Fruit fly (Drosophila melanogaster) whole organism, embryonic: ENCODE results near the gene gro.

Source experiments
- BEAF-32 ChIP-seq: fragments of 200-800 bp; sonication (Bioruptor generic); optimal IDR thresholded peaks from 3 replicates; lab custom pipeline; 2017; ENCODE audit warnings: missing biosample characterization, missing genetic modification characterization, mild to moderate bottlenecking, moderate library complexity, missing genetic modification reagents
- Bgb ChIP-seq: fragments of 200-800 bp; sonication (Bioruptor generic); IDR thresholded peaks from 2 replicates; pipeline ENCODE4 v1.3.6; 2022; ENCODE audit warnings: missing biosample characterization, missing genetic modification characterization; ENCODE audit not compliant: partially characterized antibody
- Blimp-1 ChIP-seq: fragments of 200-800 bp; sonication (Bioruptor generic); optimal IDR thresholded peaks from 3 replicates; lab custom pipeline; 2018; ENCODE audit warnings: missing biosample characterization, missing genetic modification characterization, mild to moderate bottlenecking, moderate library complexity, missing genetic modification reagents
- C15 ChIP-seq: fragments of 200-800 bp; sonication (Bioruptor generic); IDR thresholded peaks from 3 replicates; pipeline ENCODE4 v1.3.6; 2022; ENCODE audit warnings: missing biosample characterization, missing genetic modification characterization
- CG10431 ChIP-seq: fragments of 200-800 bp; sonication (Bioruptor generic); optimal IDR thresholded peaks from 3 replicates; lab custom pipeline; 2018; ENCODE audit warnings: missing biosample characterization, mild to moderate bottlenecking, missing genetic modification characterization
- CG11093 ChIP-seq: fragments of 200-800 bp; sonication (Bioruptor generic); IDR thresholded peaks from 3 replicates; pipeline ENCODE4 v1.3.6; 2022; ENCODE audit warnings: missing biosample characterization, missing genetic modification characterization
- CG11456 ChIP-seq: fragments of 200-800 bp; sonication (Bioruptor generic); IDR thresholded peaks from 3 replicates; pipeline ENCODE4 v1.3.6; 2022; ENCODE audit warnings: missing biosample characterization, missing genetic modification characterization
- CG14860 ChIP-seq: fragments of 200-800 bp; sonication (Bioruptor generic); IDR thresholded peaks from 3 replicates; pipeline ENCODE4 v1.3.6; 2022; ENCODE audit warnings: missing biosample characterization, missing genetic modification characterization; ENCODE audit not compliant: partially characterized antibody
- CG15011 ChIP-seq: fragments of 200-800 bp; sonication (Bioruptor generic); optimal IDR thresholded peaks from 3 replicates; lab custom pipeline; 2018; ENCODE audit warnings: missing biosample characterization, mild to moderate bottlenecking, missing genetic modification characterization
- CG15269 ChIP-seq: fragments of 200-800 bp; sonication (Bioruptor generic); optimal IDR thresholded peaks from 2 replicates; lab custom pipeline; 2018; ENCODE audit warnings: missing biosample characterization, mild to moderate bottlenecking, missing genetic modification characterization, moderate library complexity
- CG15479 ChIP-seq: fragments of 200-800 bp; sonication (Bioruptor generic); optimal IDR thresholded peaks from 3 replicates; lab custom pipeline; 2019; ENCODE audit warnings: missing biosample characterization, mild to moderate bottlenecking, missing genetic modification characterization, moderate library complexity
- CG15514 ChIP-seq: fragments of 200-800 bp; sonication (Bioruptor generic); optimal IDR thresholded peaks from 3 replicates; lab custom pipeline; 2017; ENCODE audit warnings: missing biosample characterization, missing genetic modification characterization, mild to moderate bottlenecking, moderate library complexity, missing genetic modification reagents
- CG17385 ChIP-seq: fragments of 200-800 bp; sonication (Bioruptor generic); optimal IDR thresholded peaks from 3 replicates; lab custom pipeline; 2018; ENCODE audit warnings: missing biosample characterization, mild to moderate bottlenecking, missing genetic modification characterization
- CG17612 ChIP-seq: fragments of 200-800 bp; sonication (Bioruptor generic); IDR thresholded peaks from 2 replicates; pipeline ENCODE4 v1.3.6; 2022; ENCODE audit warnings: missing biosample characterization, missing genetic modification characterization
- CG18262 ChIP-seq: fragments of 200-800 bp; optimal IDR thresholded peaks from 3 replicates; lab custom pipeline; 2019; ENCODE audit warnings: missing biosample characterization, mild to moderate bottlenecking, missing genetic modification characterization, moderate library complexity
- CG2116 ChIP-seq: fragments of 200-800 bp; sonication (Bioruptor generic); optimal IDR thresholded peaks from 3 replicates; lab custom pipeline; 2018; ENCODE audit warnings: missing biosample characterization, mild to moderate bottlenecking, missing genetic modification characterization
- CG2712 ChIP-seq: fragments of 200-800 bp; optimal IDR thresholded peaks from 3 replicates; lab custom pipeline; 2019; ENCODE audit warnings: missing biosample characterization, mild to moderate bottlenecking, missing genetic modification characterization, moderate library complexity
- CG33557 ChIP-seq: fragments of 200-800 bp; sonication (Bioruptor generic); optimal IDR thresholded peaks from 2 replicates; lab custom pipeline; 2019; ENCODE audit warnings: missing biosample characterization, mild to moderate bottlenecking, missing genetic modification characterization, moderate library complexity
- CG3995 ChIP-seq: fragments of 200-800 bp; sonication (Bioruptor generic); optimal IDR thresholded peaks from 3 replicates; lab custom pipeline; 2016; ENCODE audit warnings: missing biosample characterization, missing genetic modification characterization
- CG43689 ChIP-seq: fragments of 200-800 bp; sonication (Bioruptor generic); IDR thresholded peaks from 2 replicates; pipeline ENCODE4 v1.3.6; 2022; ENCODE audit warnings: missing biosample characterization, missing genetic modification characterization
- CG5245 ChIP-seq: fragments of 200-800 bp; sonication (Bioruptor generic); optimal IDR thresholded peaks from 3 replicates; lab custom pipeline; 2016; ENCODE audit warnings: missing biosample characterization, missing genetic modification characterization
- CG7271 ChIP-seq: fragments of 200-800 bp; sonication (Bioruptor generic); optimal IDR thresholded peaks from 2 replicates; lab custom pipeline; 2018; ENCODE audit warnings: missing biosample characterization, mild to moderate bottlenecking, missing genetic modification characterization, moderate library complexity
- CG7745 ChIP-seq: fragments of 200-800 bp; sonication (Bioruptor generic); optimal IDR thresholded peaks from 2 replicates; lab custom pipeline; 2018; ENCODE audit warnings: missing biosample characterization, mild to moderate bottlenecking, missing genetic modification characterization, moderate library complexity
- CTCF ChIP-seq: fragments of 200-800 bp; sonication (Bioruptor generic); optimal IDR thresholded peaks from 2 replicates; lab custom pipeline; 2017; ENCODE audit warnings: missing biosample characterization, mild to moderate bottlenecking, missing genetic modification characterization, moderate library complexity
- Camta ChIP-seq: fragments of 200-800 bp; sonication (Bioruptor generic); optimal IDR thresholded peaks from 2 replicates; lab custom pipeline; 2016; ENCODE audit warnings: missing biosample characterization, missing genetic modification characterization
- Chrac-16 ChIP-seq: fragments of 200-800 bp; sonication (Bioruptor generic); optimal IDR thresholded peaks from 3 replicates; lab custom pipeline; 2016; ENCODE audit warnings: missing biosample characterization, missing genetic modification characterization
- Dll ChIP-seq: fragments of 200-800 bp; sonication (Bioruptor generic); IDR thresholded peaks from 4 replicates; pipeline ENCODE4 v1.3.6; 2022; ENCODE audit warnings: missing biosample characterization, missing genetic modification characterization; ENCODE audit not compliant: partially characterized antibody
- Hr39 ChIP-seq: fragments of >200 bp; optimal IDR thresholded peaks from 2 replicates; lab custom pipeline; 2017
- Poxn ChIP-seq: fragments of 200-800 bp; sonication (Bioruptor generic); IDR thresholded peaks from 2 replicates; pipeline ENCODE4 v1.3.6; 2022; ENCODE audit warnings: missing biosample characterization, missing genetic modification characterization
- Spps ChIP-seq: fragments of 200-800 bp; sonication (Bioruptor generic); optimal IDR thresholded peaks from 2 replicates; lab custom pipeline; 2018; ENCODE audit warnings: missing biosample characterization, mild to moderate bottlenecking, missing genetic modification characterization
- bab2 ChIP-seq: fragments of 200-800 bp; sonication (Bioruptor generic); optimal IDR thresholded peaks from 2 replicates; lab custom pipeline; 2016; ENCODE audit warnings: missing biosample characterization, missing genetic modification characterization
- bsh ChIP-seq, 2 experiments: fragments of 200-800 bp; sonication (Bioruptor generic); optimal IDR thresholded peaks; 2 replicates each; lab custom pipeline; 2017 to 2018; ENCODE audit warnings: mild to moderate bottlenecking in 2 of 2, missing biosample characterization in 2 of 2, missing genetic modification characterization in 2 of 2, moderate library complexity in 1 of 2
- cad ChIP-seq: fragments of >200 bp; optimal IDR thresholded peaks from 2 replicates; lab custom pipeline; 2017; ENCODE audit warnings: missing biosample characterization, missing genetic modification characterization
- da ChIP-seq: fragments of 200-800 bp; sonication (Bioruptor generic); optimal IDR thresholded peaks from 2 replicates; lab custom pipeline; 2016; ENCODE audit warnings: missing biosample characterization, missing genetic modification characterization
- emc ChIP-seq: fragments of 200-800 bp; sonication (Bioruptor generic); optimal IDR thresholded peaks from 2 replicates; lab custom pipeline; 2016; ENCODE audit warnings: missing biosample characterization, missing genetic modification characterization
- eve ChIP-seq, 2 experiments: fragments of >200 bp; optimal IDR thresholded peaks; 2 replicates each; lab custom pipeline; 2017; ENCODE audit warnings: missing biosample characterization in 2 of 2, missing genetic modification characterization in 2 of 2
- fd102C ChIP-seq: fragments of 200-800 bp; sonication (Bioruptor generic); optimal IDR thresholded peaks from 2 replicates; lab custom pipeline; 2018; ENCODE audit warnings: missing biosample characterization, mild to moderate bottlenecking, missing genetic modification characterization, moderate library complexity
- ham ChIP-seq: fragments of 200-800 bp; sonication (Bioruptor generic); IDR thresholded peaks from 2 replicates; pipeline ENCODE4 v1.3.6; 2022; ENCODE audit warnings: missing biosample characterization, missing genetic modification characterization
- mld ChIP-seq: fragments of 200-800 bp; sonication (Bioruptor generic); IDR thresholded peaks from 3 replicates; pipeline ENCODE4 v1.3.6; 2022; ENCODE audit warnings: missing biosample characterization, missing genetic modification characterization; ENCODE audit not compliant: partially characterized antibody
- nerfin-1 ChIP-seq: fragments of 200-800 bp; sonication (Bioruptor generic); optimal IDR thresholded peaks from 3 replicates; lab custom pipeline; 2019; ENCODE audit warnings: missing biosample characterization, mild to moderate bottlenecking, missing genetic modification characterization, moderate library complexity
- p53 ChIP-seq: fragments of 200-800 bp; sonication (Bioruptor generic); optimal IDR thresholded peaks from 2 replicates; lab custom pipeline; 2016; ENCODE audit warnings: missing biosample characterization, missing genetic modification characterization
- prd ChIP-seq, 3 experiments: fragments of >200 bp in 2 of 3; fragments of 200-800 bp in 1 of 3; sonication (Bioruptor generic) in 1 of 3; optimal IDR thresholded peaks in 2 of 3; IDR thresholded peaks in 1 of 3; 2 replicates in 2 of 3; 3 replicates in 1 of 3; pipeline versions ENCODE4 v1.3.6 to Lab custom; 2017 to 2022; ENCODE audit warnings: missing biosample characterization in 1 of 3, missing genetic modification characterization in 1 of 3
- pros ChIP-seq: fragments of 200-800 bp; sonication (Bioruptor generic); optimal IDR thresholded peaks from 3 replicates; lab custom pipeline; 2019; ENCODE audit warnings: missing biosample characterization, mild to moderate bottlenecking, missing genetic modification characterization, moderate library complexity
- repo ChIP-seq: fragments of 200-800 bp; sonication (Bioruptor generic); optimal IDR thresholded peaks from 2 replicates; lab custom pipeline; 2016; ENCODE audit warnings: missing biosample characterization, missing genetic modification characterization
- sens ChIP-seq: fragments of 200-800 bp; sonication (Bioruptor generic); peaks from one replicate; lab custom pipeline; 2016; ENCODE audit warnings: missing biosample characterization, missing genetic modification characterization
- shn ChIP-seq: fragments of 200-800 bp; sonication (Bioruptor generic); optimal IDR thresholded peaks from 3 replicates; lab custom pipeline; 2016; ENCODE audit warnings: missing biosample characterization, missing genetic modification characterization
- sqz ChIP-seq: fragments of 200-800 bp; sonication (Bioruptor generic); optimal IDR thresholded peaks from 3 replicates; lab custom pipeline; 2018; ENCODE audit warnings: missing biosample characterization, mild to moderate bottlenecking, missing genetic modification characterization
- stc ChIP-seq: fragments of 200-800 bp; sonication (Bioruptor generic); IDR thresholded peaks from 2 replicates; pipeline ENCODE4 v1.3.6; 2022; ENCODE audit warnings: missing biosample characterization, missing genetic modification characterization
- tll ChIP-seq, 2 experiments: fragments of 200-800 bp in 1 of 2; fragments of >200 bp in 1 of 2; sonication (Bioruptor generic) in 1 of 2; optimal IDR thresholded peaks; 2 replicates each; lab custom pipeline; 2017 to 2019; ENCODE audit warnings: missing biosample characterization in 2 of 2, missing genetic modification characterization in 2 of 2, mild to moderate bottlenecking in 1 of 2, moderate library complexity in 1 of 2
- zen ChIP-seq: fragments of 200-800 bp; sonication (Bioruptor generic); optimal IDR thresholded peaks from 3 replicates; lab custom pipeline; 2018; ENCODE audit warnings: missing biosample characterization, mild to moderate bottlenecking, missing genetic modification characterization, moderate library complexity

The gro gene

dm6 chr3R:26024596-26025213, 16.8 kb upstream of the gro start (continued):
- TF ChIP-seq CG10431 (GFP tag; lab: Kevin White, UChicago) (no peak), cad (GFP tag; lab: Kevin White, UChicago) (peak; percentile 55), repo (GFP tag; lab: Kevin White, UChicago) (no peak), stc (no peak), CG7745 (tag; lab: Kevin White, UChicago) (no peak), CG15269 (no peak), CG18262 (no peak), CG15514 (GFP tag; lab: Kevin White, UChicago) (no peak), zen (tag; lab: Kevin White, UChicago) (peak; percentile 32), CG5245 (GFP tag; lab: Kevin White, UChicago) (no peak), Poxn (GFP tag; lab: Robert Waterston, UW) (no peak), CG2712 (tag; lab: Kevin White, UChicago) (no peak), prd (optimal IDR thresholded peaks at IDR 0.05; lab: Kevin White, UChicago) (no peak), prd (GFP tag; IDR thresholded peaks at IDR 0.05; lab: Robert Waterston, UW) (0 out of 3 replicates have a peak, but pooled peaks have one; percentile 7), CG11093 (GFP tag; lab: Robert Waterston, UW) (no peak), Chrac-16 (no peak), mld (GFP tag; lab: Robert Waterston, UW) (no peak), bsh (GFP tag; optimal IDR thresholded peaks at IDR 0.05; lab: Kevin White, UChicago) (no peak), bab2 (GFP tag; lab: Kevin White, UChicago) (no peak), CG3995 (no peak), da (GFP tag; lab: Kevin White, UChicago) (peak; percentile 54), Blimp-1 (GFP tag; lab: Kevin White, UChicago) (peak; percentile 54), BEAF-32 (GFP tag; lab: Kevin White, UChicago) (no peak), pros (GFP tag; lab: Kevin White, UChicago) (no peak), emc (GFP tag; lab: Kevin White, UChicago) (no peak), Dll (no peak), eve (GFP tag; optimal IDR thresholded peaks at IDR 0.05; lab: Kevin White, UChicago) (no peak), CG11456 (no peak), sens (GFP tag; lab: Kevin White, UChicago) (peak; percentile 86), sqz (peak; percentile 9), Hr39 (lab: Kevin White, UChicago) (no peak), nerfin-1 (peak; percentile 18), CG17612 (GFP tag; lab: Robert Waterston, UW) (no peak), CG2116 (GFP tag; lab: Kevin White, UChicago) (no peak), CG33557 (GFP tag; lab: Kevin White, UChicago) (no peak), CG15479 (GFP tag; lab: Kevin White, UChicago) (peak; percentile 23), fd102C (no peak), C15 (GFP tag; lab: Robert Waterston, UW) (no peak), Spps (tag; lab: Kevin White, UChicago) (no peak), ham (no peak), CG43689 (GFP tag; lab: Robert Waterston, UW) (no peak), Bgb (no peak), CTCF (GFP tag; lab: Kevin White, UChicago) (no peak), CG14860 (GFP tag; lab: Robert Waterston, UW) (no peak), p53 (GFP tag; lab: Kevin White, UChicago) (no peak), tll (GFP tag; optimal IDR thresholded peaks at IDR 0.05; lab: Kevin White, UChicago) (peak in 1 of 2 experiments; percentile 78), CG15011 (no peak), CG17385 (GFP tag; lab: Kevin White, UChicago) (no peak), shn (GFP tag; lab: Kevin White, UChicago) (no peak), Camta (no peak), CG7271 (tag; lab: Kevin White, UChicago) (peak; percentile 13)
